Worm (Caenorhabditis elegans) whole organism, L2 larva: ENCODE results near the gene R102.2.

Experiments
- C34F6.9 ChIP-seq: fragments of 150-350 bp; optimal IDR thresholded peaks from 2 replicates; lab custom pipeline; 2014; ENCODE audit warnings: missing biosample characterization, missing genetic modification characterization
- F13H6.1 ChIP-seq: sonication (generic microtip); optimal IDR thresholded peaks from 2 replicates; lab custom pipeline; 2016; ENCODE audit warnings: missing genetic modification characterization, missing compliant biosample characterization
- R02D3.7 ChIP-seq: fragments of 150-350 bp; optimal IDR thresholded peaks from 2 replicates; lab custom pipeline; 2014; ENCODE audit warnings: missing biosample characterization, missing genetic modification characterization
- crh-2 ChIP-seq: sonication (generic microtip); optimal IDR thresholded peaks from 2 replicates; lab custom pipeline; 2017; ENCODE audit warnings: missing biosample characterization, missing genetic modification characterization
- egl-27 ChIP-seq: sonication (generic microtip); optimal IDR thresholded peaks from 3 replicates; lab custom pipeline; 2017; ENCODE audit warnings: missing biosample characterization, missing genetic modification reagents, missing genetic modification characterization
- gmeb-1 ChIP-seq: fragments of 150-350 bp; optimal IDR thresholded peaks from 2 replicates; lab custom pipeline; 2014; ENCODE audit warnings: missing biosample characterization, missing genetic modification characterization
- lin-13 ChIP-seq: fragments of 150-350 bp; optimal IDR thresholded peaks from 2 replicates; lab custom pipeline; 2014; ENCODE audit warnings: missing biosample characterization, missing genetic modification reagents, missing genetic modification characterization
- mbf-1 ChIP-seq: sonication (generic microtip); optimal IDR thresholded peaks from 2 replicates; lab custom pipeline; 2017; ENCODE audit warnings: missing biosample characterization, missing genetic modification characterization
- mdl-1 ChIP-seq, 2 experiments: fragments of 150-350 bp in 1 of 2; sonication (generic microtip) in 1 of 2; optimal IDR thresholded peaks; 2 replicates each; lab custom pipeline; 2017; ENCODE audit warnings: missing biosample characterization in 2 of 2, missing genetic modification characterization in 2 of 2
- nhr-11 ChIP-seq: fragments of 150-350 bp; optimal IDR thresholded peaks from 2 replicates; lab custom pipeline; 2014; ENCODE audit warnings: missing biosample characterization, missing genetic modification characterization
- nhr-129 ChIP-seq: fragments of 150-350 bp; optimal IDR thresholded peaks from 2 replicates; lab custom pipeline; 2014; ENCODE audit warnings: missing biosample characterization, missing genetic modification characterization
- nhr-25 ChIP-seq: fragments of 150-350 bp; sonication (generic microtip); optimal IDR thresholded peaks from 3 replicates; lab custom pipeline; 2014; ENCODE audit warnings: missing biosample characterization, missing genetic modification characterization
- nhr-6 ChIP-seq: fragments of 150-350 bp; optimal IDR thresholded peaks from 2 replicates; lab custom pipeline; 2014; ENCODE audit warnings: missing biosample characterization, missing genetic modification characterization
- sem-4 ChIP-seq: fragments of 150-350 bp; optimal IDR thresholded peaks from 2 replicates; lab custom pipeline; 2014; ENCODE audit warnings: missing biosample characterization, missing genetic modification reagents, missing genetic modification characterization
- skn-1 ChIP-seq: sonication (generic microtip); optimal IDR thresholded peaks from 2 replicates; lab custom pipeline; 2017; ENCODE audit warnings: missing biosample characterization, missing genetic modification characterization
- sma-3 ChIP-seq: sonication (generic microtip); optimal IDR thresholded peaks from 2 replicates; lab custom pipeline; 2016; ENCODE audit warnings: missing genetic modification reagents, missing genetic modification characterization, missing compliant biosample characterization
- unc-39 ChIP-seq: fragments of 150-350 bp; optimal IDR thresholded peaks from 2 replicates; lab custom pipeline; 2014; ENCODE audit warnings: missing biosample characterization, missing genetic modification characterization

R102.2 gene

DNA sequence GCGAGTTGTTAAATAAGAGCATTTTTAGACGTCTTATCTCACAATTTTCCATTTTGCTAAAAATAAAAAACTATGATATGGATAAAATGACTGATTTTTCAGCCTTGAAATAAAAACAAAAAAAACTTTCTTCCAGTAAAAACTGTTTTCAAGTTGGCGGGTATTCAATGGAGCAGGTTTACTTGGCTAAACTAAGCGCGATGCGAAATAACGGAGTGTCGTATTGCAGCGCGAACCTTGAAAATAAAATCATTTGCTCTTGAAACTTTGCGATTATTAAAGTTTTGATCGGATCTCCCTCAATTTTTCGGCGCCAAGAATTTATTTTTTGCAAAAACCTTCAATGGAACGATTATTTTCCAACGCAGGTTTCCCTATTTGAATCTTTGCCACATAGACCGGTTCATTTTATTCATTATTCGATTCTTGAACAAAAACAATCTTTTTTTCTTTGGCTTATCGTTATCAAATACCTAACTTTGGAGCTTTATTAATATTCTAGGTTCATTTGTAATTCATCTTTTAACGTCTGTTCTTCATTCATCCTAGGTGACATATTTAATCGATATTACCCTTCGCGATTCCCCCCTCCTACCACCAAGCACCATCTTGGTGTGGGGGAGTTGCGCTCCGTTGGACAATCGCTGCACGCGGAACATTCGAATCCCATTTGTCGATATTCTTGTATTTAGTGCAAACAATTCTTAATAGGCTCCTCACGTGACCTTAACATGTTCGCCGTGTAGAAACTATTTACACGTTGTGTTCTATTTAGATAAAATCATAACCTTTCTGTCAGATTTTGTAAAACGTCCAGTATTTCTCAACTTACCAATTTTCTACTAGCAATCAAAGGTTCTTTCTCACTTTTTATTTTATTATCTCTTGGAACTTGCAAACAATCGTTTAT is 47.4 kb downstream of the R102.2 start, which contains the start of the genes orc-5 and cyb-1 (continued):
- no peak for TF ChIP-seq egl-27 (tag; lab: Kevin White, UChicago)
- TF ChIP-seq unc-39 (tag; lab: Kevin White, UChicago) = no peak
- no peak for TF ChIP-seq skn-1 (tag; lab: Kevin White, UChicago)
- TF ChIP-seq mdl-1 (tag; optimal IDR thresholded peaks at IDR 0.05; lab: Kevin White, UChicago) = peak in 1 of 2 experiments; percentile 19
- TF ChIP-seq nhr-11 (tag; lab: Kevin White, UChicago) = no peak
- TF ChIP-seq nhr-129 = peak; percentile 81
- TF ChIP-seq crh-2 (tag; lab: Kevin White, UChicago) = peak; percentile 88
- TF ChIP-seq gmeb-1 (tag; lab: Kevin White, UChicago) = peak; percentile 98
- no peak for TF ChIP-seq R02D3.7 (tag; lab: Kevin White, UChicago)
- TF ChIP-seq mbf-1 = no peak
- no peak for TF ChIP-seq lin-13
- peak; percentile 72 for TF ChIP-seq nhr-6
- TF ChIP-seq sma-3 = peak; percentile 42
- TF ChIP-seq C34F6.9 (tag; lab: Kevin White, UChicago) = peak; percentile 77
- TF ChIP-seq sem-4 (tag; lab: Kevin White, UChicago) = peak; percentile 25

- TF ChIP-seq nhr-25 (tag; lab: Kevin White, UChicago) (peak; percentile 76), F13H6.1 (no peak)
Observed at ce11 chrIV:10737011-10737553, 49.7 kb downstream of the R102.2 start, which contains the start of gene grl-21. Gene grl-21, plus strand, starts transcription at chrIV:10737474.
